Fruit fly (Drosophila melanogaster) whole organism, adult: ENCODE data around the gene CG17544.
A peak's percentile ranks its signal among the peaks of the same experiment; 100 is the strongest.

ENCODE experiments used
- CG11617 ChIP-seq: fragments of 200-800 bp; sonication (Bioruptor generic); optimal IDR thresholded peaks from 2 replicates; lab custom pipeline; 2017; ENCODE audit warnings: mild to moderate bottlenecking, missing biosample characterization, missing genetic modification reagents, missing genetic modification characterization
- CG12768 ChIP-seq: fragments of 200-800 bp; sonication (Bioruptor generic); optimal IDR thresholded peaks from 2 replicates; lab custom pipeline; 2017; ENCODE audit warnings: missing biosample characterization, missing genetic modification characterization, mild to moderate bottlenecking, moderate library complexity, missing genetic modification reagents
- CG14711 ChIP-seq: fragments of 200-800 bp; sonication (Bioruptor generic); optimal IDR thresholded peaks from 2 replicates; lab custom pipeline; 2018; ENCODE audit warnings: missing biosample characterization, mild to moderate bottlenecking, missing genetic modification characterization, moderate library complexity
- CG1620 ChIP-seq: fragments of 200-800 bp; sonication (Bioruptor generic); optimal IDR thresholded peaks from 2 replicates; lab custom pipeline; 2016; ENCODE audit warnings: missing biosample characterization, missing genetic modification characterization
- CG33017 ChIP-seq: fragments of 200-800 bp; sonication (Bioruptor generic); optimal IDR thresholded peaks from 2 replicates; lab custom pipeline; 2018; ENCODE audit warnings: missing biosample characterization, mild to moderate bottlenecking, missing genetic modification characterization, moderate library complexity
- CG5204 ChIP-seq: fragments of 200-800 bp; sonication (Bioruptor generic); optimal IDR thresholded peaks from 2 replicates; lab custom pipeline; 2016; ENCODE audit warnings: missing biosample characterization, missing genetic modification characterization
- CG7045 ChIP-seq: fragments of 200-800 bp; sonication (Bioruptor generic); optimal IDR thresholded peaks from 2 replicates; lab custom pipeline; 2017; ENCODE audit warnings: missing biosample characterization, mild to moderate bottlenecking, missing genetic modification characterization
- CG7101 ChIP-seq: fragments of 200-800 bp; sonication (Bioruptor generic); optimal IDR thresholded peaks from 2 replicates; lab custom pipeline; 2018; ENCODE audit warnings: missing biosample characterization, mild to moderate bottlenecking, missing genetic modification characterization, moderate library complexity
- Clk ChIP-seq: fragments of 200-800 bp; sonication (Bioruptor generic); optimal IDR thresholded peaks from 2 replicates; lab custom pipeline; 2017; ENCODE audit warnings: missing biosample characterization, missing genetic modification characterization
- Crg-1 ChIP-seq: fragments of 200-800 bp; sonication (Bioruptor generic); optimal IDR thresholded peaks from 2 replicates; lab custom pipeline; 2016; ENCODE audit warnings: missing biosample characterization, missing genetic modification characterization
- Hr96 ChIP-seq: fragments of 200-800 bp; sonication (Bioruptor generic); optimal IDR thresholded peaks from 2 replicates; lab custom pipeline; 2016; ENCODE audit warnings: missing biosample characterization, missing genetic modification characterization
- Mnt ChIP-seq: fragments of 200-800 bp; sonication (Bioruptor generic); optimal IDR thresholded peaks from 2 replicates; lab custom pipeline; 2016; ENCODE audit warnings: missing biosample characterization, mild to moderate bottlenecking, missing genetic modification characterization
- bab1 ChIP-seq: fragments of 200-800 bp; sonication (Bioruptor generic); optimal IDR thresholded peaks from 3 replicates; lab custom pipeline; 2019; ENCODE audit warnings: missing biosample characterization, mild to moderate bottlenecking, missing genetic modification characterization, moderate library complexity
- cic ChIP-seq: fragments of 200-800 bp; sonication (Bioruptor generic); optimal IDR thresholded peaks from 2 replicates; lab custom pipeline; 2017; ENCODE audit warnings: missing biosample characterization, mild to moderate bottlenecking, missing genetic modification characterization, moderate library complexity
- cnc ChIP-seq, 2 experiments: fragments of >200 bp; optimal IDR thresholded peaks; 2 replicates each; lab custom pipeline; 2017
- kay ChIP-seq: fragments of 200-800 bp; sonication (Bioruptor generic); peaks from one replicate; lab custom pipeline; 2016; ENCODE audit warnings: missing biosample characterization, missing genetic modification characterization, borderline replicate concordance
- ovo ChIP-seq: fragments of 200-800 bp; sonication (Bioruptor generic); optimal IDR thresholded peaks from 2 replicates; lab custom pipeline; 2016; ENCODE audit warnings: missing biosample characterization, missing genetic modification characterization
- pad ChIP-seq: fragments of 200-800 bp; sonication (Bioruptor generic); optimal IDR thresholded peaks from 3 replicates; lab custom pipeline; 2017; ENCODE audit warnings: missing biosample characterization, missing genetic modification characterization, mild to moderate bottlenecking, moderate library complexity, missing genetic modification reagents
- tj ChIP-seq: fragments of 200-800 bp; sonication (Bioruptor generic); optimal IDR thresholded peaks from 3 replicates; lab custom pipeline; 2017; ENCODE audit warnings: missing biosample characterization, mild to moderate bottlenecking, missing genetic modification characterization, moderate library complexity
- toe ChIP-seq: fragments of 200-800 bp; sonication (Bioruptor generic); optimal IDR thresholded peaks from 2 replicates; lab custom pipeline; 2016; ENCODE audit warnings: missing biosample characterization, missing genetic modification characterization

Gene CG17544

dm6 chr2L:19416602-19417497, 18.6 kb upstream of the CG17544 start, which contains the start of gene Lectin-galC1:
TSS of gene Lectin-galC1 (plus strand) at chr2L:19417447.
- TF ChIP-seq Crg-1 (GFP tag; lab: Kevin White, UChicago) = peak; percentile 65
- peak; percentile 81 for TF ChIP-seq CG14711 (tag; lab: Kevin White, UChicago)
- peak; percentile 62 for TF ChIP-seq kay
- TF ChIP-seq Mnt (GFP tag; lab: Kevin White, UChicago) = peak; percentile 36
- peak; percentile 65 for TF ChIP-seq cic
- peak; percentile 78 for TF ChIP-seq CG12768 (GFP tag; lab: Kevin White, UChicago)
- peak; percentile 84 for TF ChIP-seq CG7045
- TF ChIP-seq CG5204 (GFP tag; lab: Kevin White, UChicago) = peak; percentile 86
- peak; percentile 87 for TF ChIP-seq CG33017 (tag; lab: Kevin White, UChicago)
- peak; percentile 81 for TF ChIP-seq Clk (GFP tag; lab: Kevin White, UChicago)
- TF ChIP-seq cnc (optimal IDR thresholded peaks at IDR 0.05; lab: Kevin White, UChicago) = no peak
- TF ChIP-seq pad (GFP tag; lab: Kevin White, UChicago) = peak; percentile 54
- peak; percentile 79 for TF ChIP-seq Hr96
- peak; percentile 59 for TF ChIP-seq CG1620 (GFP tag; lab: Kevin White, UChicago)
- peak; percentile 80 for TF ChIP-seq tj
- no peak for TF ChIP-seq ovo
- TF ChIP-seq toe (GFP tag; lab: Kevin White, UChicago) = peak; percentile 87
- TF ChIP-seq CG7101 (tag; lab: Kevin White, UChicago) = peak; percentile 68
- TF ChIP-seq bab1 = no peak
- TF ChIP-seq CG11617 (GFP tag; lab: Kevin White, UChicago) = peak; percentile 61

- TF ChIP-seq CG12768 (GFP tag; lab: Kevin White, UChicago) = peak; percentile 51
- peak; percentile 34 for TF ChIP-seq CG14711 (tag; lab: Kevin White, UChicago)
- no peak for TF ChIP-seq pad (GFP tag; lab: Kevin White, UChicago)
- no peak for TF ChIP-seq tj
- no peak for TF ChIP-seq kay
- TF ChIP-seq CG7101 (tag; lab: Kevin White, UChicago) = peak; percentile 39
- peak; percentile 53 for TF ChIP-seq CG7045
- peak; percentile 54 for TF ChIP-seq CG33017 (tag; lab: Kevin White, UChicago)
- no peak for TF ChIP-seq Hr96
- TF ChIP-seq CG5204 (GFP tag; lab: Kevin White, UChicago) = peak; percentile 51
- TF ChIP-seq toe (GFP tag; lab: Kevin White, UChicago) = peak; percentile 17
Observed at dm6 chr2L:19415859-19416258, 17.6 kb upstream of the CG17544 start.

- TF ChIP-seq kay (peak; percentile 62), CG14711 (tag; lab: Kevin White, UChicago) (no peak)
Observed at dm6 chr2L:19415133-19415532, 16.8 kb upstream of the CG17544 start.

dm6 chr2L:19414233-19414749, 16.0 kb upstream of the CG17544 start:
- TF ChIP-seq Crg-1 (GFP tag; lab: Kevin White, UChicago) = no peak
- TF ChIP-seq CG11617 (GFP tag; lab: Kevin White, UChicago) = peak; percentile 26
- peak; percentile 38 for TF ChIP-seq cic
- no peak for TF ChIP-seq bab1

- TF ChIP-seq kay = peak; percentile 60
- no peak for TF ChIP-seq bab1
Observed at dm6 chr2L:19413118-19413893, 15.0 kb upstream of the CG17544 start.

dm6 chr2L:19411966-19412365, 13.7 kb upstream of the CG17544 start:
- no peak for TF ChIP-seq bab1
- TF ChIP-seq CG7101 (tag; lab: Kevin White, UChicago) = no peak
- TF ChIP-seq CG1620 (GFP tag; lab: Kevin White, UChicago) = no peak
- no peak for TF ChIP-seq cic
- TF ChIP-seq pad (GFP tag; lab: Kevin White, UChicago) = no peak
- no peak for TF ChIP-seq tj
- TF ChIP-seq Clk (GFP tag; lab: Kevin White, UChicago) = no peak
- no peak for TF ChIP-seq CG5204 (GFP tag; lab: Kevin White, UChicago)
- no peak for TF ChIP-seq Mnt (GFP tag; lab: Kevin White, UChicago)
- no peak for TF ChIP-seq CG7045
- no peak for TF ChIP-seq CG33017 (tag; lab: Kevin White, UChicago)
- no peak for TF ChIP-seq ovo

- no peak for TF ChIP-seq Clk (GFP tag; lab: Kevin White, UChicago)
- no peak for TF ChIP-seq Mnt (GFP tag; lab: Kevin White, UChicago)
- no peak for TF ChIP-seq pad (GFP tag; lab: Kevin White, UChicago)
- no peak for TF ChIP-seq CG7101 (tag; lab: Kevin White, UChicago)
- TF ChIP-seq toe (GFP tag; lab: Kevin White, UChicago) = no peak
- TF ChIP-seq Hr96 = no peak
- TF ChIP-seq ovo = no peak
- no peak for TF ChIP-seq Crg-1 (GFP tag; lab: Kevin White, UChicago)
- TF ChIP-seq CG5204 (GFP tag; lab: Kevin White, UChicago) = no peak
- no peak for TF ChIP-seq CG14711 (tag; lab: Kevin White, UChicago)
- TF ChIP-seq CG12768 (GFP tag; lab: Kevin White, UChicago) = no peak
- TF ChIP-seq cic = no peak
- no peak for TF ChIP-seq CG1620 (GFP tag; lab: Kevin White, UChicago)
- no peak for TF ChIP-seq CG11617 (GFP tag; lab: Kevin White, UChicago)
- TF ChIP-seq kay = no peak
- TF ChIP-seq bab1 = no peak
Observed at dm6 chr2L:19406419-19406818, 8.1 kb upstream of the CG17544 start.
